Worm (Caenorhabditis elegans): ENCODE measurements around the gene fbxc-51.

DNA sequence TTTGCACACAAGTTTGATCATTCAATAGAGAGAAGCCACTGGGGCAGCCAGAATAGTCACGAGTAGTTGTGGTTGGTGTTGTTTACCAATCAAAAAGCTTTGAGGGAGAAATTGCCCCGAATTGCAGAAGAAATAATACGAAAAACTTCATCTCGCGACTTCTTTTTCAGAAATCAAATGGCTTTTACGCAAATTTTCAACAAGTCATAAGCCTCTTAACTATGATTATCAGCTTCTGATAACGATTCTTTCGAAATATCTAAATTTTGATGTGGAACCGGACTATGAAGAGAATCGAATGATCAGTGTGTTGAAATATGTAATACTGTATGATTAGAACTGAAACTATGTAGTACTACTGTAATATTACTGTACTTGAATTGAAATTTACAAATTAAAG lies 51.7 kb downstream of the fbxc-51 start:
- TF ChIP-seq syd-9 (tag; optimal IDR thresholded peaks at IDR 0.05) (no peak), zip-5 (tag; optimal IDR thresholded peaks at IDR 0.05) (no peak), gmeb-2 (tag; optimal IDR thresholded peaks at IDR 0.05) (no peak), tbx-2 (tag; optimal IDR thresholded peaks at IDR 0.05) (no peak), fkh-6 (tag; optimal IDR thresholded peaks at IDR 0.05) (no peak)

All from whole organism, late embryonic.